Fruit fly (Drosophila melanogaster) whole organism, embryonic: Measurements from ENCODE around the gene TTLL6B.

ENCODE experiments used
- Aef1 ChIP-seq: fragments of 200-800 bp; sonication (Bioruptor generic); IDR thresholded peaks from 3 replicates; pipeline ENCODE4 v1.3.6; 2022; ENCODE audit warnings: missing biosample characterization, missing genetic modification characterization
- CG11456 ChIP-seq: fragments of 200-800 bp; sonication (Bioruptor generic); IDR thresholded peaks from 3 replicates; pipeline ENCODE4 v1.3.6; 2022; ENCODE audit warnings: missing biosample characterization, missing genetic modification characterization
- CG12942 ChIP-seq: fragments of 200-800 bp; sonication (Bioruptor generic); optimal IDR thresholded peaks from 3 replicates; lab custom pipeline; 2016; ENCODE audit warnings: missing biosample characterization, missing genetic modification characterization
- CG1529 ChIP-seq: fragments of 200-800 bp; sonication (Bioruptor generic); optimal IDR thresholded peaks from 3 replicates; lab custom pipeline; 2018; ENCODE audit warnings: missing biosample characterization, missing genetic modification characterization
- CG17186 ChIP-seq: fragments of 200-800 bp; sonication (Bioruptor generic); optimal IDR thresholded peaks from 3 replicates; lab custom pipeline; 2017; ENCODE audit warnings: missing biosample characterization, missing genetic modification reagents, missing genetic modification characterization
- CG17802 ChIP-seq: fragments of 200-800 bp; sonication (Bioruptor generic); optimal IDR thresholded peaks from 2 replicates; lab custom pipeline; 2018; ENCODE audit warnings: missing biosample characterization, mild to moderate bottlenecking, missing genetic modification characterization, moderate library complexity
- CG17912 ChIP-seq: fragments of 200-800 bp; sonication (Bioruptor generic); optimal IDR thresholded peaks from 2 replicates; lab custom pipeline; 2018; ENCODE audit warnings: missing biosample characterization, mild to moderate bottlenecking, missing genetic modification characterization
- CG18599 ChIP-seq: fragments of 200-800 bp; sonication (Bioruptor generic); optimal IDR thresholded peaks from 3 replicates; lab custom pipeline; 2017; ENCODE audit warnings: missing biosample characterization, missing genetic modification characterization, mild to moderate bottlenecking, moderate library complexity, missing genetic modification reagents
- CG2116 ChIP-seq: fragments of 200-800 bp; sonication (Bioruptor generic); optimal IDR thresholded peaks from 3 replicates; lab custom pipeline; 2018; ENCODE audit warnings: missing biosample characterization, mild to moderate bottlenecking, missing genetic modification characterization
- CG30403 ChIP-seq: fragments of 200-800 bp; sonication (Bioruptor generic); optimal IDR thresholded peaks from 3 replicates; lab custom pipeline; 2016; ENCODE audit warnings: missing biosample characterization, missing genetic modification characterization
- CG31441 ChIP-seq: fragments of 200-800 bp; sonication (Bioruptor generic); IDR thresholded peaks from 2 replicates; pipeline ENCODE4 v1.3.6; 2022; ENCODE audit warnings: missing biosample characterization, missing genetic modification characterization
- CG3407 ChIP-seq: fragments of 200-800 bp; sonication (Bioruptor generic); optimal IDR thresholded peaks from 2 replicates; lab custom pipeline; 2018; ENCODE audit warnings: missing biosample characterization, mild to moderate bottlenecking, missing genetic modification characterization
- CG34376 ChIP-seq: fragments of 200-800 bp; sonication (Bioruptor generic); optimal IDR thresholded peaks from 2 replicates; lab custom pipeline; 2018; ENCODE audit warnings: missing biosample characterization, mild to moderate bottlenecking, missing genetic modification characterization
- CG3847 ChIP-seq: fragments of 200-800 bp; sonication (Bioruptor generic); IDR thresholded peaks from 2 replicates; pipeline ENCODE4 v1.3.6; 2022; ENCODE audit warnings: missing biosample characterization, missing genetic modification characterization
- CG3995 ChIP-seq: fragments of 200-800 bp; sonication (Bioruptor generic); optimal IDR thresholded peaks from 3 replicates; lab custom pipeline; 2016; ENCODE audit warnings: missing biosample characterization, missing genetic modification characterization
- CG4282 ChIP-seq: fragments of 200-800 bp; sonication (Bioruptor generic); optimal IDR thresholded peaks from 2 replicates; lab custom pipeline; 2016; ENCODE audit warnings: missing biosample characterization, missing genetic modification characterization
- CG4404 ChIP-seq: fragments of 200-800 bp; sonication (Bioruptor generic); IDR thresholded peaks from 2 replicates; pipeline ENCODE4 v1.3.6; 2022; ENCODE audit warnings: missing biosample characterization, missing genetic modification characterization
- CG7987 ChIP-seq: fragments of 200-800 bp; sonication (Bioruptor generic); optimal IDR thresholded peaks from 2 replicates; lab custom pipeline; 2018; ENCODE audit warnings: missing biosample characterization, mild to moderate bottlenecking, missing genetic modification characterization, moderate library complexity
- CG8944 ChIP-seq: fragments of 200-800 bp; sonication (Bioruptor generic); optimal IDR thresholded peaks from 3 replicates; lab custom pipeline; 2016; ENCODE audit warnings: missing biosample characterization, missing genetic modification characterization
- CG9727 ChIP-seq: fragments of 200-800 bp; sonication (Bioruptor generic); optimal IDR thresholded peaks from 3 replicates; lab custom pipeline; 2017; ENCODE audit warnings: missing biosample characterization, mild to moderate bottlenecking, missing genetic modification characterization
- CG9932 ChIP-seq: fragments of 200-800 bp; sonication (Bioruptor generic); IDR thresholded peaks from 2 replicates; pipeline ENCODE4 v1.3.6; 2022; ENCODE audit warnings: missing biosample characterization, missing genetic modification characterization
- Deaf1 ChIP-seq: fragments of 200-800 bp; optimal IDR thresholded peaks from 3 replicates; lab custom pipeline; 2019; ENCODE audit warnings: missing biosample characterization, mild to moderate bottlenecking, missing genetic modification characterization, moderate library complexity
- Dref ChIP-seq: fragments of 200-800 bp; sonication (Bioruptor generic); IDR thresholded peaks from 2 replicates; pipeline ENCODE4 v1.3.6; 2022; ENCODE audit warnings: missing biosample characterization, missing genetic modification characterization
- Ets65A ChIP-seq: fragments of 200-800 bp; sonication (Bioruptor generic); peaks from one replicate; lab custom pipeline; 2016; ENCODE audit warnings: missing biosample characterization, missing genetic modification characterization
- H2.0 ChIP-seq: fragments of 200-800 bp; sonication (Bioruptor generic); IDR thresholded peaks from 2 replicates; pipeline ENCODE4 v1.3.6; 2022; ENCODE audit warnings: missing biosample characterization, missing genetic modification characterization
- Hr78 ChIP-seq, 2 experiments: fragments of 200-800 bp in 1 of 2; fragments of >200 bp in 1 of 2; sonication (Bioruptor generic) in 1 of 2; optimal IDR thresholded peaks; 2 replicates each; lab custom pipeline; 2017 to 2019; ENCODE audit warnings: missing biosample characterization in 2 of 2, missing genetic modification characterization in 2 of 2, mild to moderate bottlenecking in 1 of 2, moderate library complexity in 1 of 2
- MESR4 ChIP-seq: fragments of 200-800 bp; sonication (Bioruptor generic); optimal IDR thresholded peaks from 2 replicates; lab custom pipeline; 2018; ENCODE audit warnings: missing biosample characterization, mild to moderate bottlenecking, missing genetic modification characterization, moderate library complexity
- Med ChIP-seq: fragments of 200-800 bp; sonication (Bioruptor generic); peaks from one replicate; lab custom pipeline; 2016; ENCODE audit warnings: missing biosample characterization, missing genetic modification characterization, mild to moderate bottlenecking, inconsistent platforms, moderate library complexity
- Myb ChIP-seq: fragments of 200-800 bp; sonication (Bioruptor generic); optimal IDR thresholded peaks from 2 replicates; lab custom pipeline; 2016; ENCODE audit warnings: missing biosample characterization, missing genetic modification characterization
- NC2β ChIP-seq: fragments of 200-800 bp; sonication (Bioruptor generic); optimal IDR thresholded peaks from 2 replicates; lab custom pipeline; 2016; ENCODE audit warnings: missing biosample characterization, missing genetic modification characterization
- NFAT ChIP-seq: fragments of 200-800 bp; sonication (Bioruptor generic); IDR thresholded peaks from 2 replicates; pipeline ENCODE4 v1.3.6; 2022; ENCODE audit warnings: missing biosample characterization, missing genetic modification characterization
- NK7.1 ChIP-seq: fragments of 200-800 bp; sonication (Bioruptor generic); optimal IDR thresholded peaks from 3 replicates; lab custom pipeline; 2016; ENCODE audit warnings: missing biosample characterization, missing genetic modification characterization
- Opbp ChIP-seq: fragments of 200-800 bp; sonication (Bioruptor generic); IDR thresholded peaks from 3 replicates; pipeline ENCODE4 v1.3.6; 2022; ENCODE audit warnings: missing biosample characterization, missing genetic modification characterization; ENCODE audit not compliant: partially characterized antibody
- Ptx1 ChIP-seq: fragments of 200-800 bp; sonication (Bioruptor generic); IDR thresholded peaks from 2 replicates; pipeline ENCODE4 v1.3.6; 2022; ENCODE audit warnings: missing biosample characterization, missing genetic modification characterization
- amos ChIP-seq: fragments of 200-800 bp; sonication (Bioruptor generic); IDR thresholded peaks from 2 replicates; pipeline ENCODE4 v1.3.6; 2022; ENCODE audit warnings: missing biosample characterization, missing genetic modification characterization; ENCODE audit not compliant: partially characterized antibody
- cg ChIP-seq: fragments of 200-800 bp; sonication (Bioruptor generic); optimal IDR thresholded peaks from 3 replicates; lab custom pipeline; 2019; ENCODE audit warnings: missing biosample characterization, mild to moderate bottlenecking, missing genetic modification characterization, moderate library complexity
- da ChIP-seq: fragments of 200-800 bp; sonication (Bioruptor generic); optimal IDR thresholded peaks from 2 replicates; lab custom pipeline; 2016; ENCODE audit warnings: missing biosample characterization, missing genetic modification characterization
- dm ChIP-seq: fragments of 200-800 bp; sonication (Bioruptor generic); optimal IDR thresholded peaks from 3 replicates; lab custom pipeline; 2016; ENCODE audit warnings: missing biosample characterization, missing genetic modification characterization
- ems ChIP-seq: fragments of 200-800 bp; sonication (Bioruptor generic); optimal IDR thresholded peaks from 3 replicates; lab custom pipeline; 2016; ENCODE audit warnings: missing biosample characterization, missing genetic modification characterization
- gsb-n ChIP-seq: fragments of 200-800 bp; sonication (Bioruptor generic); optimal IDR thresholded peaks from 3 replicates; lab custom pipeline; 2018; ENCODE audit warnings: missing biosample characterization, mild to moderate bottlenecking, missing genetic modification characterization
- her ChIP-seq: fragments of 200-800 bp; sonication (Bioruptor generic); optimal IDR thresholded peaks from 2 replicates; lab custom pipeline; 2016; ENCODE audit warnings: missing biosample characterization, missing genetic modification characterization
- lilli ChIP-seq: fragments of 200-800 bp; sonication (Bioruptor generic); optimal IDR thresholded peaks from 3 replicates; lab custom pipeline; 2016; ENCODE audit warnings: missing biosample characterization, missing genetic modification characterization
- sens ChIP-seq: fragments of 200-800 bp; sonication (Bioruptor generic); peaks from one replicate; lab custom pipeline; 2016; ENCODE audit warnings: missing biosample characterization, missing genetic modification characterization
- trem ChIP-seq: fragments of 200-800 bp; optimal IDR thresholded peaks from 3 replicates; lab custom pipeline; 2019; ENCODE audit warnings: missing biosample characterization, mild to moderate bottlenecking, missing genetic modification characterization, moderate library complexity
- trh ChIP-seq: fragments of 200-800 bp; sonication (Bioruptor generic); optimal IDR thresholded peaks from 2 replicates; lab custom pipeline; 2016; ENCODE audit warnings: missing biosample characterization, missing genetic modification characterization
- tup ChIP-seq: fragments of 200-800 bp; sonication (Bioruptor generic); optimal IDR thresholded peaks from 2 replicates; lab custom pipeline; 2016; ENCODE audit warnings: missing biosample characterization, mild to moderate bottlenecking, missing genetic modification characterization, moderate library complexity
- wdn ChIP-seq: fragments of 200-800 bp; sonication (Bioruptor generic); IDR thresholded peaks from 2 replicates; pipeline ENCODE4 v1.3.6; 2022; ENCODE audit warnings: missing biosample characterization, missing genetic modification characterization
- z ChIP-seq: fragments of 200-800 bp; sonication (Bioruptor generic); IDR thresholded peaks from 3 replicates; pipeline ENCODE4 v1.3.6; 2022; ENCODE audit warnings: missing biosample characterization, missing genetic modification characterization
- zf30C ChIP-seq: fragments of 200-800 bp; sonication (Bioruptor generic); optimal IDR thresholded peaks from 3 replicates; lab custom pipeline; 2018; ENCODE audit warnings: missing biosample characterization, mild to moderate bottlenecking, missing genetic modification characterization

TTLL6B gene

DNA sequence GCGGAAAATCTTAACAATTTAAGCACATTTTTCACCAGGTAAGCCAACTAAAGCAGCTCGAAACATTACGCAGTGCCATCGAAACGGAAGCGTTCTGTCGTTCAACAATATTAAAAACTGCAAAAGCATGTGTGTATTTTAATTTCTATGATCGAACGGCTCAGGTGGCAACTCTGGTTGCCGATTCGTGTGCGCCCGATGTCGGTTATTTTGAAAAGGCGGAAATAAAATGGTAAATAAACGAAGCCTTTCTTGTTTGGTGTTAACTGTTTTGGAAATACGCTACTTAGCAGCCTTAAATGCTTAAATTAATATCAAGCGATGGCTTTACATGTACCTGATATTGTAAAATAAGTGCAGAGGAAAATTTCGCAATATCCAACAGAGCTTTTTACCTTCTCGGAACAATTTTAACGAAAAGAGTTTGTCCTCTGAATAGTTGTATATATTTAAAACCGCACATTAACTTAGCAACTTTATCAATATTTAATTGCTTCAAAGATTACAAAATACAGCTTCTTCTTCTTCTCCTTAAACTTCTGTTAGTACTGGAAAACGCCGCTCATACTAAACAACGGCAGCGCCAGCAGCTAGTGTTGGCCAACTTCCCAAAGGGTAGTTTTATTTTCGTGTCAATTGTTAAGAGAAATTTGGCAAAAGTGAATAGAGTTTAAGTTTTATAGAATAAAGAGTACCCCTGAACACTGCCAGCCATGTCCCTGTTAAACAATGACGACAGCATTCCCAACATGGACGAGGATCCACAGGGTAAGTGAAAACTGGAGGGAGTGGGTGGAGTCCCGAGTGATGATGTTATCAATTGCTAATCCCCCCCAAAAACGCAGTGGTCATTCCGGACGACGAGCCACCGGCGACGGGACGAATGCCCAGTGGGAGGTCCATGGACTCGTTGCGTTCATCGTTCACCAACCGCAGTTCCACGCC, 22.6 kb upstream of the TTLL6B start, which contains the start of gene CG5934 (continued):
- TF ChIP-seq Med, result peak; percentile 88
- peak; percentile 11 for TF ChIP-seq cg (GFP tag; lab: Kevin White, UChicago)
- TF ChIP-seq CG30403, result peak; percentile 41
- peak; percentile 26 for TF ChIP-seq CG9727
- no peak for TF ChIP-seq CG8944
- no peak for TF ChIP-seq z (GFP tag; lab: Robert Waterston, UW)
- peak; percentile 70 for TF ChIP-seq MESR4 (GFP tag; lab: Kevin White, UChicago)
- TF ChIP-seq CG17802 (tag; lab: Kevin White, UChicago), result peak; percentile 3
- TF ChIP-seq Aef1 (GFP tag; lab: Robert Waterston, UW), result peak; percentile 27; the same call in 1 of the 3 replicates
- TF ChIP-seq CG4404 (GFP tag; lab: Robert Waterston, UW), result no peak
- TF ChIP-seq sens (GFP tag; lab: Kevin White, UChicago), result peak; percentile 58
- TF ChIP-seq lilli (GFP tag; lab: Kevin White, UChicago), result peak; percentile 44
- 0 out of 2 replicates have a peak, but pooled peaks have one; percentile 8 for TF ChIP-seq CG31441 (GFP tag; lab: Robert Waterston, UW)
- TF ChIP-seq CG2116 (GFP tag; lab: Kevin White, UChicago), result peak; percentile 56
- TF ChIP-seq CG3847, result peak; percentile 62
- TF ChIP-seq NFAT, result peak; percentile 59; the same call in 1 of the 2 replicates
- no peak for TF ChIP-seq dm
- TF ChIP-seq Ptx1 (GFP tag; lab: Robert Waterston, UW), result peak; percentile 32; the same call in 1 of the 2 replicates
- peak; percentile 90 for TF ChIP-seq Myb
- TF ChIP-seq H2.0 (GFP tag; lab: Robert Waterston, UW), result no peak
- peak; percentile 77; the same call in 2 of the 3 replicates for TF ChIP-seq CG11456
- peak; percentile 95 for TF ChIP-seq Ets65A (GFP tag; lab: Kevin White, UChicago)
- peak; percentile 68 for TF ChIP-seq CG9932 (GFP tag; lab: Robert Waterston, UW)
- TF ChIP-seq da, result no peak
- no peak for TF ChIP-seq tup
- TF ChIP-seq amos (GFP tag; lab: Robert Waterston, UW), result peak; percentile 25; the same call in 1 of the 2 replicates
- peak; percentile 13 for TF ChIP-seq NC2β
- no peak for TF ChIP-seq Hr78 (GFP tag; optimal IDR thresholded peaks at IDR 0.05; lab: Kevin White, UChicago)
- TF ChIP-seq wdn (GFP tag; lab: Robert Waterston, UW), result no peak
- TF ChIP-seq CG4282 (GFP tag; lab: Kevin White, UChicago), result peak; percentile 25
- no peak for TF ChIP-seq CG7987 (GFP tag; lab: Kevin White, UChicago)
- TF ChIP-seq her, result peak; percentile 31
- peak; percentile 16 for TF ChIP-seq CG17186 (GFP tag; lab: Kevin White, UChicago)
- TF ChIP-seq ems (GFP tag; lab: Kevin White, UChicago), result peak; percentile 57
- no peak for TF ChIP-seq trh (GFP tag; lab: Kevin White, UChicago)
- peak; percentile 72 for TF ChIP-seq Deaf1 (tag; lab: Kevin White, UChicago)
- peak; percentile 1 for TF ChIP-seq CG17912 (GFP tag; lab: Kevin White, UChicago)
- TF ChIP-seq CG3407 (GFP tag; lab: Kevin White, UChicago), result peak; percentile 7
- peak; percentile 49 for TF ChIP-seq trem
- TF ChIP-seq CG12942 (GFP tag; lab: Kevin White, UChicago), result peak; percentile 31
- TF ChIP-seq CG18599 (GFP tag; lab: Kevin White, UChicago), result peak; percentile 45
- no peak for TF ChIP-seq zf30C (GFP tag; lab: Kevin White, UChicago)
- TF ChIP-seq CG1529 (GFP tag; lab: Kevin White, UChicago), result peak; percentile 8
- TF ChIP-seq CG3995 (GFP tag; lab: Kevin White, UChicago), result peak; percentile 25
- TF ChIP-seq CG34376, result peak; percentile 35
- TF ChIP-seq gsb-n (tag; lab: Kevin White, UChicago), result no peak
- peak; percentile 54; the same call in 1 of the 3 replicates for TF ChIP-seq Opbp (GFP tag; lab: Robert Waterston, UW)
- no peak for TF ChIP-seq NK7.1
- TF ChIP-seq Dref (GFP tag; lab: Robert Waterston, UW), result peak; percentile 44
